Worm (Caenorhabditis elegans) whole organism, young adult: ENCODE data around the gene frk-1.

Source experiments
- B0035.1 ChIP-seq: sonication (generic microtip); optimal IDR thresholded peaks from 2 replicates; lab custom pipeline; 2016; ENCODE audit warnings: missing genetic modification characterization, mild to moderate bottlenecking, missing compliant biosample characterization, missing genotype, missing genetic modification reagents
- C06A6.2 ChIP-seq: fragments of 200-800 bp; sonication (Bioruptor generic); conservative IDR thresholded peaks from 2 replicates; pipeline ENCODE4 v1.3.6; 2022; ENCODE audit warnings: missing genetic modification characterization, missing compliant biosample characterization
- F22D6.2 ChIP-seq: sonication (generic microtip); optimal IDR thresholded peaks from 2 replicates; lab custom pipeline; 2016; ENCODE audit warnings: mild to moderate bottlenecking, missing genetic modification characterization, missing compliant biosample characterization
- F57A8.1 ChIP-seq: fragments of 200-800 bp; sonication (Bioruptor generic); optimal IDR thresholded peaks from 2 replicates; lab custom pipeline; 2018; ENCODE audit warnings: mild to moderate bottlenecking, missing genetic modification characterization, moderate library complexity, missing compliant biosample characterization
- T26A5.8 ChIP-seq: sonication (generic microtip); optimal IDR thresholded peaks from 2 replicates; lab custom pipeline; 2016; ENCODE audit warnings: missing genetic modification characterization, missing compliant biosample characterization
- Y53F4B.3 ChIP-seq: fragments of 200-800 bp; sonication (Bioruptor generic); IDR thresholded peaks from 2 replicates; pipeline ENCODE4 v1.3.6; 2022; ENCODE audit warnings: missing genetic modification reagents, missing genetic modification characterization, missing compliant biosample characterization
- Y79H2A.3 ChIP-seq: fragments of 200-800 bp; sonication (Bioruptor generic); conservative IDR thresholded peaks from 2 replicates; pipeline ENCODE4 v1.3.6; 2022; ENCODE audit warnings: missing genetic modification reagents, missing genetic modification characterization, missing compliant biosample characterization
- ZK185.1 ChIP-seq: sonication (generic microtip); optimal IDR thresholded peaks from 2 replicates; lab custom pipeline; 2016; ENCODE audit warnings: mild to moderate bottlenecking, missing genetic modification characterization, missing compliant biosample characterization; ENCODE audit not compliant: poor library complexity, severe bottlenecking
- attf-3 ChIP-seq: fragments of 200-800 bp; sonication (Bioruptor generic); conservative IDR thresholded peaks from 2 replicates; pipeline ENCODE4 v1.3.6; 2022; ENCODE audit warnings: missing genetic modification reagents, missing genetic modification characterization, missing compliant biosample characterization
- attf-5 ChIP-seq: fragments of 200-800 bp; sonication (Bioruptor generic); optimal IDR thresholded peaks from 2 replicates; lab custom pipeline; 2018; ENCODE audit warnings: mild to moderate bottlenecking, missing genetic modification characterization, missing compliant biosample characterization
- cebp-1 ChIP-seq, 2 experiments: fragments of 200-800 bp in 1 of 2; sonication (Bioruptor generic) in 1 of 2; sonication (generic microtip) in 1 of 2; IDR thresholded peaks in 1 of 2; optimal IDR thresholded peaks in 1 of 2; 2 replicates each; pipeline versions ENCODE4 v1.3.6 to Lab custom; 2017 to 2022; ENCODE audit warnings: missing compliant biosample characterization in 2 of 2, missing genetic modification characterization in 2 of 2, mild to moderate bottlenecking in 1 of 2, missing genetic modification reagents in 1 of 2, moderate library complexity in 1 of 2
- ceh-27 ChIP-seq: fragments of 200-800 bp; sonication (Bioruptor generic); optimal IDR thresholded peaks from 2 replicates; lab custom pipeline; 2018; ENCODE audit warnings: mild to moderate bottlenecking, missing genetic modification characterization, moderate library complexity, missing compliant biosample characterization
- ceh-58 ChIP-seq: fragments of 200-800 bp; sonication (Bioruptor generic); IDR thresholded peaks from 2 replicates; pipeline ENCODE4 v1.3.6; 2022; ENCODE audit warnings: missing genetic modification characterization, missing compliant biosample characterization
- ceh-79 ChIP-seq: sonication (generic microtip); optimal IDR thresholded peaks from 2 replicates; lab custom pipeline; 2017; ENCODE audit warnings: mild to moderate bottlenecking, missing genetic modification characterization, missing compliant biosample characterization
- dpl-1 ChIP-seq: fragments of 150-350 bp; optimal IDR thresholded peaks from 2 replicates; lab custom pipeline; 2014; ENCODE audit warnings: missing biosample characterization, missing genetic modification reagents, missing genetic modification characterization
- egl-44 ChIP-seq: fragments of 200-800 bp; sonication (Bioruptor generic); IDR thresholded peaks from 2 replicates; pipeline ENCODE4 v1.3.6; 2022; ENCODE audit warnings: missing genetic modification reagents, missing genetic modification characterization, missing compliant biosample characterization
- ekl-4 ChIP-seq: fragments of 200-800 bp; sonication (Bioruptor generic); IDR thresholded peaks from 2 replicates; pipeline ENCODE4 v1.3.6; 2022; ENCODE audit warnings: missing genetic modification reagents, missing genetic modification characterization, missing compliant biosample characterization
- gei-17 ChIP-seq: fragments of 200-800 bp; sonication (Bioruptor generic); optimal IDR thresholded peaks from 2 replicates; lab custom pipeline; 2018; ENCODE audit warnings: mild to moderate bottlenecking, missing genetic modification characterization, missing compliant biosample characterization
- him-1 ChIP-seq: sonication (generic microtip); optimal IDR thresholded peaks from 2 replicates; lab custom pipeline; 2016; ENCODE audit warnings: missing genotype, missing genetic modification reagents, missing genetic modification characterization, missing compliant biosample characterization
- hmg-1.2 ChIP-seq: fragments of 200-800 bp; sonication (Bioruptor generic); IDR thresholded peaks from 2 replicates; pipeline ENCODE4 v1.3.6; 2022; ENCODE audit warnings: missing genetic modification reagents, missing genetic modification characterization, missing compliant biosample characterization
- let-526 ChIP-seq: fragments of 200-800 bp; sonication (Bioruptor generic); IDR thresholded peaks from 2 replicates; pipeline ENCODE4 v1.3.6; 2022; ENCODE audit warnings: missing genetic modification reagents, missing genetic modification characterization, missing compliant biosample characterization
- lin-54 ChIP-seq: fragments of 200-800 bp; sonication (Bioruptor generic); optimal IDR thresholded peaks from 2 replicates; lab custom pipeline; 2018; ENCODE audit warnings: mild to moderate bottlenecking, missing genetic modification characterization, missing compliant biosample characterization
- lir-1 ChIP-seq: fragments of 200-800 bp; sonication (Bioruptor generic); conservative IDR thresholded peaks from 2 replicates; pipeline ENCODE4 v1.3.6; 2022; ENCODE audit warnings: missing genetic modification reagents, missing genetic modification characterization, missing compliant biosample characterization
- lsl-1 ChIP-seq: fragments of 200-800 bp; sonication (Bioruptor generic); optimal IDR thresholded peaks from 2 replicates; lab custom pipeline; 2018; ENCODE audit warnings: mild to moderate bottlenecking, missing genetic modification characterization, moderate library complexity, missing compliant biosample characterization
- mxl-1 ChIP-seq: sonication (generic microtip); optimal IDR thresholded peaks from 2 replicates; lab custom pipeline; 2016; ENCODE audit warnings: missing genetic modification characterization, missing compliant biosample characterization
- pha-4 ChIP-seq: fragments of 150-350 bp; sonication (generic microtip); optimal IDR thresholded peaks from 2 replicates; lab custom pipeline; 2014; ENCODE audit warnings: missing biosample characterization, missing genetic modification reagents, missing genetic modification characterization
- rcor-1 ChIP-seq: fragments of 200-800 bp; sonication (Bioruptor generic); IDR thresholded peaks from 2 replicates; pipeline ENCODE4 v1.3.6; 2022; ENCODE audit warnings: missing genetic modification reagents, missing genetic modification characterization, missing compliant biosample characterization
- rec-8 ChIP-seq, 2 experiments: sonication (generic microtip); optimal IDR thresholded peaks; 2 replicates each; lab custom pipeline; 2016; ENCODE audit warnings: mild to moderate bottlenecking in 2 of 2, missing genetic modification characterization in 2 of 2, missing genetic modification reagents in 2 of 2, missing genotype in 2 of 2, missing biosample characterization in 1 of 2, missing compliant biosample characterization in 1 of 2, moderate library complexity in 1 of 2
- sea-2 ChIP-seq: fragments of 200-800 bp; sonication (Bioruptor generic); IDR thresholded peaks from 2 replicates; pipeline ENCODE4 v1.3.6; 2022; ENCODE audit warnings: missing genetic modification characterization, missing compliant biosample characterization
- snpc-3.4 ChIP-seq: sonication (generic microtip); optimal IDR thresholded peaks from 2 replicates; lab custom pipeline; 2017; ENCODE audit warnings: missing genetic modification characterization, mild to moderate bottlenecking, missing compliant biosample characterization, antibody characterized with exemption, moderate library complexity, missing genotype, missing genetic modification reagents
- unc-62 ChIP-seq: fragments of 150-350 bp; optimal IDR thresholded peaks from 2 replicates; lab custom pipeline; 2014; ENCODE audit warnings: missing biosample characterization, missing genetic modification reagents, missing genetic modification characterization
- xnd-1 ChIP-seq: sonication (generic microtip); optimal IDR thresholded peaks from 2 replicates; lab custom pipeline; 2016; ENCODE audit warnings: missing genotype, missing genetic modification reagents, missing genetic modification characterization, missing compliant biosample characterization
- zim-3 ChIP-seq: sonication (generic microtip); optimal IDR thresholded peaks from 2 replicates; lab custom pipeline; 2017; ENCODE audit warnings: mild to moderate bottlenecking, missing genetic modification characterization, moderate library complexity, missing compliant biosample characterization
- ztf-28 ChIP-seq: fragments of 200-800 bp; sonication (Bioruptor generic); IDR thresholded peaks from 2 replicates; pipeline ENCODE4 v1.3.6; 2022; ENCODE audit warnings: missing genetic modification reagents, missing genetic modification characterization, missing compliant biosample characterization

The frk-1 gene

DNA sequence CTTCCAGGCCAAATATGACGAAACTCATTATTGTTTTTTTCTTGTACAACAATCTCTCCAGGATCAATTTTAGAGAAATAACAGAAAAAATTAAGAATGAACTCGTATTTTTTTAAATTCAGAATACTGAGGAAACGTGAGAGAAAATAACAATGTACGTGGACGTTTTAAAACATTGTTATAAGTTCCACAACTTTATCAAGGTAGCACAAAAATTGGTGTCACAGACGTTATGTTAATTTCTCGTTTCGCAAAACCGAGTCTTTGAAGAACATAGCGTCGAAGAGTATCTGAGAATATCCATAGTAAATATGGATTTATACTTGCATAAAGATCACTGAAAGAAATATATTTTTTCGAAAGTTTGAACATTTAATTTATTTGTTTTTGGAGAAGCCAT lies 8.1 kb downstream of the frk-1 start, which contains the start of gene T04B2.8:
Gene T04B2.8 (minus strand): TSS at position 101 of the 400 bp plus-strand sequence.
- no peak for TF ChIP-seq Y79H2A.3 (GFP tag; lab: Robert Waterston, UW)
- no peak for TF ChIP-seq F22D6.2 (tag; lab: Kevin White, UChicago)
- TF ChIP-seq mxl-1 (tag; lab: Kevin White, UChicago), result no peak
- TF ChIP-seq let-526 (GFP tag; lab: Robert Waterston, UW), result no peak
- no peak for TF ChIP-seq T26A5.8 (tag; lab: Kevin White, UChicago)
- TF ChIP-seq cebp-1 (GFP tag; IDR thresholded peaks at IDR 0.05; lab: Robert Waterston, UW), result no peak
- TF ChIP-seq cebp-1 (tag; optimal IDR thresholded peaks at IDR 0.05; lab: Kevin White, UChicago), result no peak
- TF ChIP-seq, all 124 proteins: peak for 0

DNA sequence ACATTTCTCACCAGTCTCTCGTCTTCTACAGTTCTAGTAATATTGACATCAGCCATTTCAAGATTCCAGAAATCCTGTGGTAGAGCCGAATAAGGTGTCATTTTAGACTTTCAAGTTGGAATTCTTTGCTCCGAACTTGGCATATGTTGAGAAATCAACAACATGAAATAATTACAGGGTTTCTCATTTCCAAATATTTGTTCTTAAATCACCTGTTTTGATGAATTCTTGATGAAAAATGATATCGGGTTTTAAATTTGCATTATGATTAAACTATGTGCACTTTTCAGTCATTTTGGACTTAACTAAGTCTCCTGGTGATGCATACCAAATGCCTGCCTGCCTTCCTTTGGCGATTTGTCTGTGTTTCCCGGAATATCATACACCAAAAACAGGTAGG lies 10.6 kb downstream of the frk-1 start, which contains the start of gene srv-12:
Gene srv-12 (minus strand): TSS at position 101 of the 400 bp plus-strand sequence.
- TF ChIP-seq attf-5 (GFP tag; lab: Kevin White, UChicago) (no peak), lsl-1 (GFP tag; lab: Kevin White, UChicago) (no peak), zim-3 (no peak), xnd-1 (no peak), F57A8.1 (GFP tag; lab: Kevin White, UChicago) (no peak), ceh-27 (GFP tag; lab: Kevin White, UChicago) (no peak), dpl-1 (GFP tag; lab: Kevin White, UChicago) (no peak), sea-2 (GFP tag; lab: Robert Waterston, UW) (no peak), attf-3 (no peak), gei-17 (GFP tag; lab: Kevin White, UChicago) (no peak), him-1 (tag; lab: Kevin White, UChicago) (no peak), ztf-28 (GFP tag; lab: Robert Waterston, UW) (no peak)

DNA sequence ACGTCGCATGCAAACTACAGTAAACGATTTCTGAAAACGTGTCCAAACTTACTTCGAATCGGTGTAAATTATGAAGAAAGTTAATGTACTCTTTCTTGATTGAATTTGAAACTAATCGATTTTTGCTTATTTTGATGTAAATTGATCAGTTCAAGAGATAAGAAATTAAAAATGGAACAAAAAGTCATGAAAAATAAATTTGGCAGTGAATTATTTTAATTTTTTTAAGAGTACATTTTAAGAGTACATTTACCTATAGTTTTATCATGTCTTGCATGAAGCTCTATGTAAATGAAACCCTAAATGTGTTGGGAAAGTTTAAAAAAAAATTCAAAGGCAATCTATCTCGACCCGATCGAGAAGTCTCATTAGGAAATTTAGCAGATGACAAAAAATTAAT lies 13.2 kb downstream of the frk-1 start, which contains the start of gene T04B2.7:
Gene T04B2.7 (minus strand): TSS at position 101 of the 400 bp plus-strand sequence.
- TF ChIP-seq egl-44 (GFP tag; lab: Robert Waterston, UW), result no peak
- no peak for TF ChIP-seq ceh-58 (GFP tag; lab: Robert Waterston, UW)
- TF ChIP-seq hmg-1.2 (GFP tag; lab: Robert Waterston, UW), result no peak
- no peak for TF ChIP-seq lin-54
- no peak for TF ChIP-seq let-526 (GFP tag; lab: Robert Waterston, UW)
- no peak for TF ChIP-seq pha-4 (tag; lab: Kevin White, UChicago)
- TF ChIP-seq rec-8 (tag; optimal IDR thresholded peaks at IDR 0.05; lab: Kevin White, UChicago), result no peak
- TF ChIP-seq Y53F4B.3, result no peak
- no peak for TF ChIP-seq lir-1
- TF ChIP-seq ceh-79 (tag; lab: Kevin White, UChicago), result no peak
- TF ChIP-seq ekl-4, result no peak
- no peak for TF ChIP-seq snpc-3.4 (tag; lab: Kevin White, UChicago)
- TF ChIP-seq B0035.1 (tag; lab: Kevin White, UChicago), result no peak
- TF ChIP-seq C06A6.2 (GFP tag; lab: Robert Waterston, UW), result no peak
- TF ChIP-seq rcor-1 (GFP tag; lab: Robert Waterston, UW), result no peak
- no peak for TF ChIP-seq unc-62 (GFP tag; lab: Kevin White, UChicago)
- no peak for TF ChIP-seq Y79H2A.3 (GFP tag; lab: Robert Waterston, UW)
- no peak for TF ChIP-seq ZK185.1 (tag; lab: Kevin White, UChicago)
- TF ChIP-seq attf-5 (GFP tag; lab: Kevin White, UChicago), result no peak
